Fruit fly (Drosophila melanogaster) Kc167 (cell line): Measurements from ENCODE around the gene Gr98c.

ENCODE experiments used
- Myc ChIP-seq: fragments of >200 bp; optimal IDR thresholded peaks from 2 replicates; lab custom pipeline; 2017; ENCODE audit warnings: missing external identifiers
- Sin3A ChIP-seq: fragments of >200 bp; optimal IDR thresholded peaks from 2 replicates; lab custom pipeline; 2018; ENCODE audit warnings: missing external identifiers
- h ChIP-seq: fragments of >200 bp; optimal IDR thresholded peaks from 3 replicates; lab custom pipeline; 2018; ENCODE audit warnings: missing external identifiers
- insv ChIP-seq: fragments of >200 bp; optimal IDR thresholded peaks from 3 replicates; lab custom pipeline; 2018; ENCODE audit warnings: missing external identifiers
- psq ChIP-seq: fragments of >200 bp; optimal IDR thresholded peaks from 2 replicates; lab custom pipeline; 2017; ENCODE audit warnings: missing external identifiers
- ttk ChIP-seq: sonication (Bioruptor generic); optimal IDR thresholded peaks from 2 replicates; lab custom pipeline; 2017; ENCODE audit warnings: missing external identifiers

Gr98c gene

DNA sequence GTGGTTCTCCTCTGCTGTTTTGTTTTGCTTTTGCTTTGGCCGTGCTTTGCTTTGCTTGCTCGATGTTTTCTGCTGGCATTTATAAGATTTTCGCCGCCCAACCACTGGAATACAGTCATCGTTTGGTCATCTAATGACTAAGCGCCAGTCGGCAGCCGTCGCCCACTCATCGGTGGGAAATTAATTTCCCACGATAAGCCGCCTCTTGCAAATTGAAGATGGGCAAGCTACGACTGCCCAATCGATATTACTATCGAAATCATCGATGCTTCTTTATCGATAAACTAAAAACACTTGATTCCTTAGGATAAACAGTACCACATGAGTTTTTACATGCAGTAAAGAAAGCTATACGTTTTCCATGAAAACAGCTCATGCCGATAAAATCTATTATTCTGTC is 26.4 kb downstream of the Gr98c start:
- no peak for TF ChIP-seq h (lab: Kevin White, UChicago)
- TF ChIP-seq ttk, result no peak
- no peak for TF ChIP-seq insv

DNA sequence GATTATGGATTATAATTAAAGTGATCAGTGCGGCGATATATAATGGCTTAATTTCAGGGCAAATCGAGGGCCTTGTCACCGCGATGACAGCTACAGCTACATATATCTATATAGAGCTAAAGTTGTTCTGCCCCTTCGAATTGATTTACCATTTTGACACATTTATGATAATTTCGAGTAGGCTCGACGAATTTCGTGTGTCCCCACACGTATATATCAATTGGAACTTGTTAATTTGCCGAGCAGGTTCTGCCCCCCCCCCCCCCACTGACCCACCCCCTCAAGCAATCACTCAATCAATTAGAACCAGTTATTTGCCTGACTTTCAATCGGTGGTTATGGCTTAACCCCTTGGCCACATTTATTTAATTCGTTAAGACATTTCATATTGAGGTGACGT is 35.2 kb downstream of the Gr98c start:
- no peak for TF ChIP-seq Myc
- no peak for TF ChIP-seq insv
- TF ChIP-seq h (lab: Kevin White, UChicago), result no peak
- no peak for TF ChIP-seq psq
- no peak for TF ChIP-seq ttk
- TF ChIP-seq Sin3A (lab: Kevin White, UChicago), result no peak

DNA sequence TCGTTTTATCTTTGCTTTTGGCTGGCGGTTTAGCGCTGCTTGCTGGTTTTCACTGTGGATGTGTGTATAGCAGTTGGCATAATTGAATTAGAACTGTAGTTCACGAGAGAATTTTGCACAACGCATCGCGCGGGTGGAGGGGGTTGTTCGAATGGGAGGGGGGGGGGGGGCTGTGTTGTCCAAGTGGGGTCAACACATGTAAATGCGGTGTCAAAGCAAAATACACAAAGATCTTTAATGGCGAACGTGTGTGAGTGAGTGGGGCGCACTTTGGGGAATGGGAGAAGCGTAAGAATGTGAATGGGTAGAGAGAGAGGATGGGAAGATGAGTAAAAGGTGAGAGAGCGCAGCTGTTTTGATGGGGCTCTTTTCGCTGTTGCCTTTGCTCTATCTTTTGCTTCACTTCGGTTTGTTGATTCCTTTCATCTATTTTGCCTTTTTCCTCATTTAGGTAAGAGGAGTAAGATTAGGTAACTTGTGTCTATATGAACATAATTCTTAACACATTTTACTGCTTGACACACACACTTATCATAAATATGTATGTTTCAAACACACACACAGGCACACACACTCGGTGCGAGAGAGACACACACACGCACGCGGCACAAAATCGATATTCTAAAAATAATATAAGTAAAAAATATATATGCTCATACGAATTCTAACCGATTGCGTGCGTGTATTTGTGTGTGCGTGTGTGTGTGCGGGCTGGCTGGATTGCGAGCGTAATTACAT is 36.2 kb downstream of the Gr98c start:
- TF ChIP-seq insv, result no peak
- no peak for TF ChIP-seq ttk

DNA sequence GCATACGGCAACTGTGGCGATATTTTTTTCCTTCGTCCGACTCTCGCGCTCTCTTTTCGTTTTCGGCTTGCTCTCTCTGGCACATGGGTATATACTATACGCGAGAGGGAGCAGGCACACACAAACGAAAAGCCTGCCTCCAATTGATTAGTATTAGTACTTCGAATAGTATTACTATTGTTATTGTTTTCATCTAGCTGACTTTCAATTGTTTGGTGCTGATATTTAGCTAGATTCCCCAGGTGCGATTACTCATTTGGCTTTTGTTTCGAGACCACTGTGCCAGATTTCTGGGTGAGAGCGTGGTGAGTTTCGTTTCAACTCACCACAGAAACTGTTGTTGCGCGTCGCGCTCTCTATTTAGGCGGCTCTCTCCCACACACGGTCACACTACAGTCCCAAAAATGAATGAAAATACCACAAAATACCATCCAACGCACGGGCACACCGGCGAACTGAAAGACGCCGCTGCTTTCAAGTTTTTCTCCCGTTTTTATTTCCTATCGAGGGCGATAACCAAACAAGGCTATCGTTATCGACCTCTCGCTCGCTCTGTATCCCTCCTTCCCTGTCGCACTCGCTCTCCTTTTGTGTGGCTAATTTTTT is 37.1 kb downstream of the Gr98c start:
- no peak for TF ChIP-seq psq
- TF ChIP-seq insv, result no peak
- TF ChIP-seq ttk, result no peak
- TF ChIP-seq Myc, result no peak
- TF ChIP-seq Sin3A (lab: Kevin White, UChicago), result no peak
- TF ChIP-seq h (lab: Kevin White, UChicago), result no peak

DNA sequence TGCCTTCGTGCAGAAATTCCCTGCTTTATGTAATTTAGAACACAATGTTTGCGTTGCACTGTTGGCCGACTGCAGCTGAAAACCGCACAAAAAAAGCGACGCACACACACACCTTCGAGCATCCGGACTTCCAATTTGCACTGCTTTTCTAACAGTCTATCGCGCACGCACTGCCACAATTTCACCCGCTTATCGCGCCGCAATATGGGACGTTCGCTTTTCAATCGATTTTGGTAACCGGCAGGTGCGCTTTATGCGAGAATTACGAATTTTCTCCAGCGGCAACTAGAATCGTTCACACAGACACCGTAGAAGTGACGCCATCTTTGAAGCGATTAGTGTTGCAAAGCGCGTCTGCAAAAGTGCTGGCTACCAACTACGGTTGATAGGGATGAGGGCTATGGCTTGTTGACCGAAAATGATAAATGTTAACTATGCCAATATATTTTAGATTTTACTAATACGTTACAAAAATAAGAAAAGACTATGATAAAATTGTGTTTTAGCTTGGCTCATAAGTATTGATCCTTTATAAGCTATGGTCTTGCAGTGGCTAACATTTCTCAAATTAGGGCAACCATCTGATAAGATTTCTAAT is 37.7 kb downstream of the Gr98c start, which contains the start of gene wdb:
TSS of gene wdb (minus strand) at position 352 of the 598 bp plus-strand sequence.
- TF ChIP-seq Sin3A (lab: Kevin White, UChicago) (no peak), psq (no peak), insv (no peak), Myc (no peak), ttk (no peak), h (lab: Kevin White, UChicago) (no peak)

DNA sequence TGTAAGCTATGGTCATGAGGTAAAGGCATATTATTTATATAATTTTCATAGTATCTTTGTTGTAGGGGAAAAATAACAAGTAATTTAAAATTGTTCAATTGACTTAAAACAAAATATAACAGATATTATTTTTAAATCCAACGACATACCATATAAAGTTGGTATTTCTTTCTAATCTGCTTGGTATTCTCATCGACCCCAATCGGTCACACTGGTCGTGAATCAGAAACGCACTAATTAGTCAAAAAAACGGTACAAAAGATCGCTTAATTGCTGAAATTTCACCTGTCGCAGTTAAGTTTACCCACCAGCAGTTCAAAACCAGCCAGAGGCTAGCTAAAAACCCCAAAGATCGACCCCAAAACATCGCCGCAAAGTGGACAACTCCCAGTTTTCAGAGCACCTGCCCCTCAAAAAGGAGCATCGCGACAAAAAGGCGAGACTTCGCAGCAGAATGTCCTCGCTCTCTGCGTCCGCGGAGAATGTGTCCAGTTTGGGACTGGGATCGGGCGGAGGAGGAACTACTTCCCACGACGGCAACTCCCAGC is 38.5 kb downstream of the Gr98c start, which contains the start of gene pins:
TSS of gene pins (plus strand) at position 207 of the 548 bp plus-strand sequence.
- TF ChIP-seq h (lab: Kevin White, UChicago), result no peak
- TF ChIP-seq psq, result no peak
- TF ChIP-seq Myc, result no peak
- no peak for TF ChIP-seq Sin3A (lab: Kevin White, UChicago)
- no peak for TF ChIP-seq ttk

DNA sequence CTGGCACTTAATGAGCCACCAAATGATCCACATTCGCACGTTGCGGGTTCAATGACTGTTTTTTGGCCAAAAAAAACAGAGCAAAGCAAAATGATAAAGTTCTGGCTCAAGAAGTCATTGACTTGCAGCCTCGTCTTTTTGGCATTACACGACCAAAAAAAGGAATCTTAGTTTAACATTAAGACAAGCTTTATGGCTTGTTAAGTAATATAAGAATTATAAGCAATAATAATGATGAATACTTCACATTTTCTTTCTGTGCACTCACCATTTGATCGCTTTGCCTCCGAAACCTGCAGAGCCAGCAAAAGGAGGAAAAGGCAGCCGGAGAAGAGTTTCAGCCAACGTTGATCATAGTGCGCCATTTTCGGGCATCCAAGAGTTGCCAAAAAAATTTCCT is 48.9 kb downstream of the Gr98c start:
- TF ChIP-seq psq (no peak), ttk (no peak), insv (no peak), Sin3A (lab: Kevin White, UChicago) (no peak), h (lab: Kevin White, UChicago) (no peak)

DNA sequence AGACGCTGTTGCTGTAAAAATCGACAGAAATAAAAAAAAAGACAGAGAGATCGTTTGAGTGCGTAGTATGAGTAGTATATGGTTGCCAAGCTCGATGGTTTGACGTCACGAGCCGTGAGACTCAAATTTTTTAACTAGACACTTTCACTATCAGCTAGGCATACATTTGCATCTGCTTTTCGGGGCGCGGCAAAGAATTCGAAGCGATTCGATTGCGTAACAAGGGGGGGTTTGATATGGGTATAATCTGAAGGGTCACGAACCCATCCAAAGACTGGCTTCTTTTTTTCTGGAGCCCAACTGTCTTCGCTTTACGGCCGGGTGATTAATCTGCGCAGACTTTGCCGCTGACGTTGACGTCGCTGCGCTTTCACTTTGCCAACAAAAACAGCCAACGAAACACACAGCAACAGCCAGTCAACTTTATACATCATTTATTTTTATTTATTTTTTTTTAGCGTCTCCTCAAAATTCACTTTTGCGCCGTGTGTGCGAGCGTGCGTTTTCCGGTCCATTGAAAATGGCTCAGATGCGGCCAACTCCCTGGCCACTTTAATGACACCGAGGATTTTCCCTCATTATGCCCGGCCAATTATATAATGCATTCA is 49.4 kb downstream of the Gr98c start:
- no peak for TF ChIP-seq Sin3A (lab: Kevin White, UChicago)
- TF ChIP-seq psq, result no peak
- TF ChIP-seq ttk, result no peak
- TF ChIP-seq h (lab: Kevin White, UChicago), result no peak
- no peak for TF ChIP-seq Myc
- no peak for TF ChIP-seq insv
